Worm (Caenorhabditis elegans): ENCODE data around the gene bud-31.

Gene bud-31

ce11 chrIII:9661119-9661518, 35.2 kb downstream of the bud-31 start (continued):
- no peak for TF ChIP-seq ceh-39 (tag; optimal IDR thresholded peaks at IDR 0.05)

ce11 chrIII:9658569-9658968, 37.7 kb downstream of the bud-31 start:
- no peak for TF ChIP-seq ztf-11 (tag; optimal IDR thresholded peaks at IDR 0.05)
- TF ChIP-seq lin-32 (GFP tag; optimal IDR thresholded peaks at IDR 0.05), result no peak
- no peak for TF ChIP-seq nhr-28 (tag; optimal IDR thresholded peaks at IDR 0.05)
- TF ChIP-seq elt-1 (tag; optimal IDR thresholded peaks at IDR 0.05; ENCODE audit: borderline replicate concordance, insufficient read depth), result no peak
- TF ChIP-seq ceh-39 (tag; optimal IDR thresholded peaks at IDR 0.05), result no peak
- TF ChIP-seq nhr-12 (tag; optimal IDR thresholded peaks at IDR 0.05), result no peak
- no peak for TF ChIP-seq unc-39 (tag; optimal IDR thresholded peaks at IDR 0.05)
- no peak for TF ChIP-seq lin-13 (tag; optimal IDR thresholded peaks at IDR 0.05)
- no peak for TF ChIP-seq sptf-1 (tag; optimal IDR thresholded peaks at IDR 0.05)
- TF ChIP-seq zip-8 (tag; optimal IDR thresholded peaks at IDR 0.05), result no peak
- no peak for TF ChIP-seq bed-3 (GFP tag; optimal IDR thresholded peaks at IDR 0.05)
- TF ChIP-seq mep-1 (tag; optimal IDR thresholded peaks at IDR 0.05), result no peak
- TF ChIP-seq mab-5 (tag; optimal IDR thresholded peaks at IDR 0.05), result no peak

- TF ChIP-seq cnd-1 (tag; optimal IDR thresholded peaks at IDR 0.05) (no peak), flh-1 (GFP tag; optimal IDR thresholded peaks at IDR 0.05) (no peak), ham-2 (GFP tag; optimal IDR thresholded peaks at IDR 0.05) (no peak), elt-1 (tag; optimal IDR thresholded peaks at IDR 0.05; ENCODE audit: borderline replicate concordance, insufficient read depth) (no peak), mls-2 (tag; optimal IDR thresholded peaks at IDR 0.05) (no peak), unc-62 (GFP tag; optimal IDR thresholded peaks at IDR 0.05) (no peak), lin-32 (GFP tag; optimal IDR thresholded peaks at IDR 0.05) (no peak), nhr-28 (tag; optimal IDR thresholded peaks at IDR 0.05) (no peak), snpc-4 (tag; optimal IDR thresholded peaks at IDR 0.05) (no peak), hlh-1 (tag; optimal IDR thresholded peaks at IDR 0.05) (no peak), tbx-8 (GFP tag; optimal IDR thresholded peaks at IDR 0.05) (no peak), lin-13 (tag; optimal IDR thresholded peaks at IDR 0.05) (no peak), ceh-83 (GFP tag; optimal IDR thresholded peaks at IDR 0.05) (no peak), sptf-1 (tag; optimal IDR thresholded peaks at IDR 0.05) (no peak), unc-39 (tag; optimal IDR thresholded peaks at IDR 0.05) (no peak), zip-8 (tag; optimal IDR thresholded peaks at IDR 0.05) (no peak), unc-120 (tag; optimal IDR thresholded peaks at IDR 0.05; ENCODE audit: poor library complexity, severe bottlenecking) (no peak), ztf-11 (tag; optimal IDR thresholded peaks at IDR 0.05) (no peak), sem-2 (GFP tag; optimal IDR thresholded peaks at IDR 0.05) (no peak)
Measured at ce11 chrIII:9655802-9656201, 40.5 kb downstream of the bud-31 start, which contains the start of gene C15H7.4. C15H7.4 (minus strand) TSS chrIII:9655902.

ce11 chrIII:9651871-9652270, 44.4 kb downstream of the bud-31 start, which contains the start of gene C15H7.3:
C15H7.3 (minus strand) TSS chrIII:9651971.
- TF ChIP-seq mab-5 (tag; optimal IDR thresholded peaks at IDR 0.05), result no peak
- TF ChIP-seq unc-120 (tag; optimal IDR thresholded peaks at IDR 0.05; ENCODE audit: poor library complexity, severe bottlenecking), result no peak
- TF ChIP-seq ham-2 (GFP tag; optimal IDR thresholded peaks at IDR 0.05), result no peak

ce11 chrIII:9646440-9647021, 49.8 kb downstream of the bud-31 start:
- peak; percentile 94 for TF ChIP-seq blmp-1 (tag; optimal IDR thresholded peaks at IDR 0.05)
- TF ChIP-seq ham-2 (GFP tag; optimal IDR thresholded peaks at IDR 0.05), result peak; percentile 60
- TF ChIP-seq lsy-2 (tag; optimal IDR thresholded peaks at IDR 0.05), result peak; percentile 37
- TF ChIP-seq unc-62 (GFP tag; optimal IDR thresholded peaks at IDR 0.05), result no peak
- TF ChIP-seq pha-4 (tag; optimal IDR thresholded peaks at IDR 0.05), result no peak
- peak; percentile 3 for TF ChIP-seq mep-1 (tag; optimal IDR thresholded peaks at IDR 0.05)

ce11 chrIII:9645099-9645498, 51.2 kb downstream of the bud-31 start:
- TF ChIP-seq unc-62 (GFP tag; optimal IDR thresholded peaks at IDR 0.05) (no peak), nhr-237 (tag; optimal IDR thresholded peaks at IDR 0.05) (no peak), blmp-1 (tag; optimal IDR thresholded peaks at IDR 0.05) (no peak), unc-39 (tag; optimal IDR thresholded peaks at IDR 0.05) (no peak), ces-1 (GFP tag; optimal IDR thresholded peaks at IDR 0.05) (no peak), ceh-39 (tag; optimal IDR thresholded peaks at IDR 0.05) (no peak), lin-13 (tag; optimal IDR thresholded peaks at IDR 0.05) (no peak), unc-120 (tag; optimal IDR thresholded peaks at IDR 0.05; ENCODE audit: poor library complexity, severe bottlenecking) (no peak)

Data from whole organism, mixed stage, embryonic.